Worm (Caenorhabditis elegans): Measurements from ENCODE around the gene C08B6.2.

Gene C08B6.2

DNA sequence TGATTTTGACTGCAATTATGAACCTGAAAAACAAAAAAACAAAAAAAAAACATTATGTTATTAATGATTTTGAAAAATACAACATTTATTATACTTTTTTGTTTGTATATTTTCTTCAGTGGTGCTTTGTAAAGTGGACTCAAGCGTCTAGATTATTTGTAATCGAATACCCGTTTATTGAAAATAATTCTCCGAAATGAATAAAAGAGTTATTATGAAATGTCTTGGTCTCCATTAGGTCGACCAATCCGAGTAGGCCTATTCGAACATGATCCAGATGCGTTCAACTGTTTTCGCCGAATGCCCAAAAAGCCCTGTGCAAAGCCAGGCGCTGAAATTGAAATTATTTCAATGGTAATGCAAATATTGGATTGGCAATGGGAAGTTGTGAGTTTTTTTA is 12.0 kb downstream of the C08B6.2 start, which contains the start of gene C08B6.5:
Gene C08B6.5, plus strand, starts transcription at position 301 of the 400 bp plus-strand sequence.
- TF ChIP-seq ztf-1 (GFP tag; conservative IDR thresholded peaks at IDR 0.05) (no peak), unc-39 (tag; optimal IDR thresholded peaks at IDR 0.05) (no peak), blmp-1 (tag; optimal IDR thresholded peaks at IDR 0.05; ENCODE audit: insufficient read depth) (no peak), aly-2 (tag; optimal IDR thresholded peaks at IDR 0.05) (no peak), lsy-2 (tag; optimal IDR thresholded peaks at IDR 0.05) (no peak), elt-3 (tag; optimal IDR thresholded peaks at IDR 0.05) (no peak), nhr-10 (tag; optimal IDR thresholded peaks at IDR 0.05) (no peak), ceh-82 (tag; optimal IDR thresholded peaks at IDR 0.05) (no peak), F13H6.1 (tag; optimal IDR thresholded peaks at IDR 0.05) (no peak)

- TF ChIP-seq mab-5 (tag; optimal IDR thresholded peaks at IDR 0.05) = no peak
- no peak for TF ChIP-seq alr-1 (tag; optimal IDR thresholded peaks at IDR 0.05)
- no peak for TF ChIP-seq gmeb-1 (tag; optimal IDR thresholded peaks at IDR 0.05)
- TF ChIP-seq ceh-16 (tag; optimal IDR thresholded peaks at IDR 0.05) = no peak
- TF ChIP-seq nhr-23 (tag; optimal IDR thresholded peaks at IDR 0.05) = no peak
- TF ChIP-seq unc-62 (GFP tag; optimal IDR thresholded peaks at IDR 0.05) = no peak
- TF ChIP-seq nhr-129 (tag; optimal IDR thresholded peaks at IDR 0.05) = no peak
- no peak for TF ChIP-seq snpc-4 (tag; optimal IDR thresholded peaks at IDR 0.05)
- no peak for TF ChIP-seq lin-11 (tag; optimal IDR thresholded peaks at IDR 0.05)
- TF ChIP-seq elt-3 (tag; optimal IDR thresholded peaks at IDR 0.05) = no peak
- TF ChIP-seq nhr-12 (tag; optimal IDR thresholded peaks at IDR 0.05) = no peak
- TF ChIP-seq dmd-4 (tag; optimal IDR thresholded peaks at IDR 0.05) = no peak
- TF ChIP-seq Y55F3AM.14 (GFP tag; optimal IDR thresholded peaks at IDR 0.05) = no peak
- TF ChIP-seq peb-1 (tag; optimal IDR thresholded peaks at IDR 0.05) = no peak
- no peak for TF ChIP-seq sem-4 (tag; optimal IDR thresholded peaks at IDR 0.05)
- TF ChIP-seq ama-1 (optimal IDR thresholded peaks at IDR 0.05) = no peak
- no peak for TF ChIP-seq lsy-2 (tag; optimal IDR thresholded peaks at IDR 0.05)
- TF ChIP-seq nhr-10 (tag; optimal IDR thresholded peaks at IDR 0.05) = no peak
These were observed 15.4 kb downstream of the C08B6.2 start, which contains the start of gene srxa-18 for ce11 chrV:10120898-10121297. TSS of gene srxa-18 (minus strand) at chrV:10120997.

ce11 chrV:10122670-10123069 is 17.2 kb downstream of the C08B6.2 start, which contains the start of gene srxa-19:
TSS of gene srxa-19 (minus strand) at chrV:10122770.
- no peak for TF ChIP-seq ztf-4 (tag; optimal IDR thresholded peaks at IDR 0.05)
- no peak for TF ChIP-seq R02D3.7 (tag; optimal IDR thresholded peaks at IDR 0.05)
- no peak for TF ChIP-seq nhr-6 (tag; optimal IDR thresholded peaks at IDR 0.05)
- no peak for TF ChIP-seq elt-1 (tag; optimal IDR thresholded peaks at IDR 0.05)
- no peak for TF ChIP-seq elt-3 (tag; optimal IDR thresholded peaks at IDR 0.05)
- TF ChIP-seq nhr-21 (tag; optimal IDR thresholded peaks at IDR 0.05) = no peak
- TF ChIP-seq nhr-11 (tag; optimal IDR thresholded peaks at IDR 0.05) = no peak
- no peak for TF ChIP-seq C34F6.9 (tag; optimal IDR thresholded peaks at IDR 0.05)

DNA sequence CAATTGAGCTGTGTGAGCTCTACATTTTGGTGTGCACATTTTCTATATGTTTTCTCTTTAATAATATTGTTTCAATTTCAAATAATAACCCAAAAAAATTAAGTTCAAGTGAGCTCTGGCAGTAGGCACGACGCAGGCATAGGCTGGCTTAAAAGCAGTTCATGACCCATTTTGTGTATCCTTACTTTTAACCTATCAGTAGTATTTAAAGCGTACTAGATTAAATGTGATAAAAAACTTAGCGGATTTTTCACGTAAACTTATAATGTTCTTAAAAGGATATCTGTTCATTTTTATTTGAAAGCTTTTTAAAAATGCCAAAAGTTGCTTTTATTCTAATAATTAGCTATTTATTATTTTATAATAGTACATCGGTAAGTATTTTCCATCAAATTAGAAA is 17.8 kb downstream of the C08B6.2 start, which contains the start of gene C08B6.6:
Gene C08B6.6, plus strand, starts transcription at position 301 of the 400 bp plus-strand sequence.
- TF ChIP-seq unc-62 (GFP tag; optimal IDR thresholded peaks at IDR 0.05) (no peak), elt-3 (tag; optimal IDR thresholded peaks at IDR 0.05) (no peak), aly-2 (tag; optimal IDR thresholded peaks at IDR 0.05) (no peak), crh-2 (tag; optimal IDR thresholded peaks at IDR 0.05) (no peak), egl-27 (tag; optimal IDR thresholded peaks at IDR 0.05) (no peak)

DNA sequence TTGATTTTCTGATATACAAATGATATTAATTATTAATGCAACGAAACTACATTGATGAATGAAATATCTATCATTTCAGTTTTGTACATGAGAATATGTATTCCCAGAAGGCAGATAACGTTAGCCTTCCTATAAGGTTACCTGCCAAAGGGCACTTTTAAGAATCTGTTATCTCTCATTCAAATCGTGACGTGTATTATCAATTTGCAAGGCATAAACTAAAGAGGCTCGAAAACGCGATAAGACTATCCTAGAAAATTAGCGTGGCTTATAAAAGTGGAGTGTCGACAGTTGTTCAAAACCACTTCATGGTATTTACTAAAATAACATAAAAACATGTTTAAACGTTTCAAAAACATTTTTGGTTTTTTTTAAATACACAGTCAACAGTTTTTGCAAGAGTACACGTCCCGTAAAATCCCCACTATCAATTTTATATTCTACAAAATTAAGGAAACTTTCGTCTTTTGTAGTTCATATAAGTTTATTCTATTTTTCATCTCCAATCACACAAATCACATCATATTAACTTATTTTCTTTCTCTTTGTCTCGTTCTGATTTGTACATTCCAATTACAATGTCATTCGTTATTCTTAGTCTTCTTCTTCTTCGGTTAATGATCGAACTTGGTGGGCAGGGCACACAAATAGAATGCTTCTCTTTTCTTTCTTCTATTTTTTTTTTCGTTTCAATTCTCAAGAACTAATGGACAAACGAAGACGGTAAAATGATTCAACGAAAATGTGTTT is 19.5 kb downstream of the C08B6.2 start, which contains the start of gene C08B6.10:
Gene C08B6.10, plus strand, starts transcription at position 700 of the 750 bp plus-strand sequence.
- TF ChIP-seq ceh-82 (tag; optimal IDR thresholded peaks at IDR 0.05) (no peak), fos-1 (tag; optimal IDR thresholded peaks at IDR 0.05) (peak; percentile 20), C34F6.9 (tag; optimal IDR thresholded peaks at IDR 0.05) (no peak), alr-1 (tag; optimal IDR thresholded peaks at IDR 0.05) (no peak), ceh-16 (tag; optimal IDR thresholded peaks at IDR 0.05) (no peak), crh-2 (tag; optimal IDR thresholded peaks at IDR 0.05) (no peak), lin-13 (GFP tag; optimal IDR thresholded peaks at IDR 0.05) (no peak)

Data from whole organism, L2 larva.